Fruit fly (Drosophila melanogaster) whole organism, embryonic: ENCODE measurements around the gene CG15449.

Experiments used
- Adf1 ChIP-seq: fragments of 200-800 bp; sonication (Bioruptor generic); IDR thresholded peaks from 2 replicates; pipeline ENCODE4 v1.3.6; 2022; ENCODE audit warnings: missing biosample characterization, missing genetic modification characterization
- CG1024 ChIP-seq: fragments of 200-800 bp; sonication (Bioruptor generic); IDR thresholded peaks from 2 replicates; pipeline ENCODE4 v1.3.6; 2022; ENCODE audit warnings: missing biosample characterization, missing genetic modification characterization
- CG10543 ChIP-seq: fragments of 200-800 bp; sonication (Bioruptor generic); optimal IDR thresholded peaks from 3 replicates; lab custom pipeline; 2017; ENCODE audit warnings: missing biosample characterization, mild to moderate bottlenecking, missing genetic modification characterization, moderate library complexity
- CG12659 ChIP-seq: fragments of 200-800 bp; sonication (Bioruptor generic); optimal IDR thresholded peaks from 3 replicates; lab custom pipeline; 2017; ENCODE audit warnings: mild to moderate bottlenecking, missing biosample characterization, missing genetic modification reagents, missing genetic modification characterization
- CG13123 ChIP-seq: fragments of 200-800 bp; sonication (Bioruptor generic); optimal IDR thresholded peaks from 2 replicates; lab custom pipeline; 2016; ENCODE audit warnings: missing biosample characterization, missing genetic modification characterization
- CG13287 ChIP-seq: fragments of 200-800 bp; sonication (Bioruptor generic); IDR thresholded peaks from 2 replicates; pipeline ENCODE4 v1.3.6; 2022; ENCODE audit warnings: missing biosample characterization, missing genetic modification characterization; ENCODE audit not compliant: partially characterized antibody
- CG13296 ChIP-seq: fragments of 200-800 bp; sonication (Bioruptor generic); optimal IDR thresholded peaks from 3 replicates; lab custom pipeline; 2018; ENCODE audit warnings: missing biosample characterization, mild to moderate bottlenecking, missing genetic modification characterization
- CG14441 ChIP-seq: fragments of 200-800 bp; sonication (Bioruptor generic); IDR thresholded peaks from 2 replicates; pipeline ENCODE4 v1.3.6; 2022; ENCODE audit warnings: missing biosample characterization, missing genetic modification characterization
- CG14667 ChIP-seq: fragments of 200-800 bp; sonication (Bioruptor generic); IDR thresholded peaks from 2 replicates; pipeline ENCODE4 v1.3.6; 2022; ENCODE audit warnings: missing biosample characterization, missing genetic modification characterization
- CG14710 ChIP-seq: fragments of 200-800 bp; sonication (Bioruptor generic); optimal IDR thresholded peaks from 3 replicates; lab custom pipeline; 2019; ENCODE audit warnings: missing biosample characterization, mild to moderate bottlenecking, missing genetic modification characterization, moderate library complexity
- CG14965 ChIP-seq: fragments of 200-800 bp; sonication (Bioruptor generic); optimal IDR thresholded peaks from 2 replicates; lab custom pipeline; 2016; ENCODE audit warnings: missing biosample characterization, missing genetic modification characterization, borderline replicate concordance
- CG1529 ChIP-seq: fragments of 200-800 bp; sonication (Bioruptor generic); optimal IDR thresholded peaks from 3 replicates; lab custom pipeline; 2018; ENCODE audit warnings: missing biosample characterization, missing genetic modification characterization
- CG18011 ChIP-seq: fragments of 200-800 bp; sonication (Bioruptor generic); optimal IDR thresholded peaks from 2 replicates; lab custom pipeline; 2017; ENCODE audit warnings: missing biosample characterization, missing genetic modification characterization, mild to moderate bottlenecking, moderate library complexity, missing genotype
- CG3163 ChIP-seq: fragments of 200-800 bp; sonication (Bioruptor generic); optimal IDR thresholded peaks from 3 replicates; lab custom pipeline; 2016; ENCODE audit warnings: missing biosample characterization, missing genetic modification characterization
- CG43689 ChIP-seq: fragments of 200-800 bp; sonication (Bioruptor generic); IDR thresholded peaks from 2 replicates; pipeline ENCODE4 v1.3.6; 2022; ENCODE audit warnings: missing biosample characterization, missing genetic modification characterization
- CG6791 ChIP-seq: fragments of 200-800 bp; sonication (Bioruptor generic); IDR thresholded peaks from 3 replicates; pipeline ENCODE4 v1.3.6; 2022; ENCODE audit warnings: missing biosample characterization, missing genetic modification characterization; ENCODE audit not compliant: partially characterized antibody
- CG6854 ChIP-seq: fragments of 200-800 bp; sonication (Bioruptor generic); optimal IDR thresholded peaks from 3 replicates; lab custom pipeline; 2017; ENCODE audit warnings: missing biosample characterization, mild to moderate bottlenecking, missing genetic modification characterization
- CG8281 ChIP-seq: fragments of 200-800 bp; sonication (Bioruptor generic); optimal IDR thresholded peaks from 2 replicates; lab custom pipeline; 2018; ENCODE audit warnings: missing biosample characterization, mild to moderate bottlenecking, missing genetic modification characterization, moderate library complexity
- CG8290 ChIP-seq, 3 experiments: fragments of 200-800 bp; sonication (Bioruptor generic); optimal IDR thresholded peaks; 2 replicates each; lab custom pipeline; 2016 to 2019; ENCODE audit warnings: missing biosample characterization in 3 of 3, missing genetic modification characterization in 3 of 3, mild to moderate bottlenecking in 2 of 3, moderate library complexity in 1 of 3
- Dp ChIP-seq: fragments of 200-800 bp; sonication (Bioruptor generic); optimal IDR thresholded peaks from 2 replicates; lab custom pipeline; 2018; ENCODE audit warnings: missing biosample characterization, mild to moderate bottlenecking, missing genetic modification characterization, moderate library complexity
- Elba2 ChIP-seq: fragments of 200-800 bp; sonication (Bioruptor generic); optimal IDR thresholded peaks from 3 replicates; lab custom pipeline; 2016; ENCODE audit warnings: missing biosample characterization, missing genetic modification characterization
- Ets97D ChIP-seq: fragments of 200-800 bp; sonication (Bioruptor generic); optimal IDR thresholded peaks from 3 replicates; lab custom pipeline; 2016; ENCODE audit warnings: missing biosample characterization, missing genetic modification characterization
- HLH3B ChIP-seq: fragments of 200-800 bp; sonication (Bioruptor generic); IDR thresholded peaks from 2 replicates; pipeline ENCODE4 v1.3.6; 2022; ENCODE audit warnings: missing biosample characterization, missing genetic modification characterization
- Hr3 ChIP-seq: fragments of 200-800 bp; sonication (Bioruptor generic); optimal IDR thresholded peaks from 3 replicates; lab custom pipeline; 2016; ENCODE audit warnings: missing biosample characterization, missing genetic modification characterization
- NC2α ChIP-seq: fragments of 200-800 bp; sonication (Bioruptor generic); optimal IDR thresholded peaks from 2 replicates; lab custom pipeline; 2016; ENCODE audit warnings: missing biosample characterization, missing genetic modification characterization
- Oaz ChIP-seq: fragments of 200-800 bp; sonication (Bioruptor generic); IDR thresholded peaks from 2 replicates; pipeline ENCODE4 v1.3.6; 2022; ENCODE audit warnings: missing biosample characterization, missing genetic modification characterization
- Oli ChIP-seq: fragments of 200-800 bp; sonication (Bioruptor generic); optimal IDR thresholded peaks from 2 replicates; lab custom pipeline; 2018; ENCODE audit warnings: missing biosample characterization, mild to moderate bottlenecking, missing genetic modification characterization, moderate library complexity
- Optix ChIP-seq: fragments of 200-800 bp; sonication (Bioruptor generic); IDR thresholded peaks from 3 replicates; pipeline ENCODE4 v1.3.6; 2022; ENCODE audit warnings: missing biosample characterization, missing genetic modification characterization
- Rfx ChIP-seq: fragments of 200-800 bp; sonication (Bioruptor generic); IDR thresholded peaks from 2 replicates; pipeline ENCODE4 v1.3.6; 2022; ENCODE audit warnings: missing biosample characterization, missing genetic modification characterization
- Sin3A ChIP-seq: fragments of >200 bp; optimal IDR thresholded peaks from 2 replicates; lab custom pipeline; 2018
- Six4 ChIP-seq: fragments of 200-800 bp; sonication (Bioruptor generic); optimal IDR thresholded peaks from 2 replicates; lab custom pipeline; 2016; ENCODE audit warnings: missing biosample characterization, missing genetic modification characterization
- Taf1 ChIP-seq: fragments of 200-800 bp; sonication (Bioruptor generic); IDR thresholded peaks from 2 replicates; pipeline ENCODE4 v1.3.6; 2022; ENCODE audit warnings: missing biosample characterization, missing genetic modification characterization
- Xrp1 ChIP-seq: fragments of 200-800 bp; sonication (Bioruptor generic); IDR thresholded peaks from 2 replicates; pipeline ENCODE4 v1.3.6; 2022; ENCODE audit warnings: missing biosample characterization, missing genetic modification characterization
- ash1 ChIP-seq: fragments of 200-800 bp; sonication (Bioruptor generic); optimal IDR thresholded peaks from 2 replicates; lab custom pipeline; 2018; ENCODE audit warnings: missing biosample characterization, mild to moderate bottlenecking, missing genetic modification characterization
- chn ChIP-seq: fragments of 200-800 bp; sonication (Bioruptor generic); optimal IDR thresholded peaks from 2 replicates; lab custom pipeline; 2016; ENCODE audit warnings: missing biosample characterization, missing genetic modification characterization
- exex ChIP-seq: fragments of 200-800 bp; sonication (Bioruptor generic); optimal IDR thresholded peaks from 4 replicates; lab custom pipeline; 2018; ENCODE audit warnings: missing biosample characterization, mild to moderate bottlenecking, missing genetic modification characterization, moderate library complexity
- gcm ChIP-seq: fragments of 200-800 bp; sonication (Bioruptor generic); optimal IDR thresholded peaks from 2 replicates; lab custom pipeline; 2019; ENCODE audit warnings: missing biosample characterization, mild to moderate bottlenecking, missing genetic modification characterization, moderate library complexity
- gfzf ChIP-seq: fragments of 200-800 bp; sonication (Bioruptor generic); optimal IDR thresholded peaks from 2 replicates; lab custom pipeline; 2016; ENCODE audit warnings: missing biosample characterization, mild to moderate bottlenecking, missing genetic modification characterization, moderate library complexity
- her ChIP-seq: fragments of 200-800 bp; sonication (Bioruptor generic); optimal IDR thresholded peaks from 2 replicates; lab custom pipeline; 2016; ENCODE audit warnings: missing biosample characterization, missing genetic modification characterization
- inv ChIP-seq: fragments of 200-800 bp; sonication (Bioruptor generic); IDR thresholded peaks from 2 replicates; pipeline ENCODE4 v1.3.6; 2022; ENCODE audit warnings: missing biosample characterization, missing genetic modification characterization; ENCODE audit not compliant: partially characterized antibody
- lmd ChIP-seq: fragments of 200-800 bp; sonication (Bioruptor generic); IDR thresholded peaks from 2 replicates; pipeline ENCODE4 v1.3.6; 2022; ENCODE audit warnings: missing biosample characterization, missing genetic modification characterization
- onecut ChIP-seq: fragments of 200-800 bp; sonication (Bioruptor generic); IDR thresholded peaks from 2 replicates; pipeline ENCODE4 v1.3.6; 2022; ENCODE audit warnings: missing biosample characterization, missing genetic modification characterization
- org-1 ChIP-seq: fragments of 200-800 bp; sonication (Bioruptor generic); optimal IDR thresholded peaks from 2 replicates; lab custom pipeline; 2017; ENCODE audit warnings: missing biosample characterization, missing genetic modification characterization
- pb ChIP-seq: fragments of 200-800 bp; sonication (Bioruptor generic); optimal IDR thresholded peaks from 3 replicates; lab custom pipeline; 2016; ENCODE audit warnings: missing biosample characterization, missing genetic modification characterization
- prd ChIP-seq, 3 experiments: fragments of >200 bp in 2 of 3; fragments of 200-800 bp in 1 of 3; sonication (Bioruptor generic) in 1 of 3; optimal IDR thresholded peaks in 2 of 3; IDR thresholded peaks in 1 of 3; 2 replicates in 2 of 3; 3 replicates in 1 of 3; pipeline versions ENCODE4 v1.3.6 to Lab custom; 2017 to 2022; ENCODE audit warnings: missing biosample characterization in 1 of 3, missing genetic modification characterization in 1 of 3
- scrt ChIP-seq: fragments of 200-800 bp; sonication (Bioruptor generic); optimal IDR thresholded peaks from 2 replicates; lab custom pipeline; 2018; ENCODE audit warnings: missing biosample characterization, mild to moderate bottlenecking, missing genetic modification characterization, moderate library complexity
- vvl ChIP-seq: fragments of 200-800 bp; sonication (Bioruptor generic); IDR thresholded peaks from 2 replicates; pipeline ENCODE4 v1.3.6; 2022; ENCODE audit warnings: missing biosample characterization, missing genetic modification characterization
- zen2 ChIP-seq: fragments of 200-800 bp; sonication (Bioruptor generic); IDR thresholded peaks from 3 replicates; pipeline ENCODE4 v1.3.6; 2022; ENCODE audit warnings: missing biosample characterization, missing genetic modification characterization; ENCODE audit not compliant: partially characterized antibody
- zfh2 ChIP-seq: fragments of 200-800 bp; sonication (Bioruptor generic); optimal IDR thresholded peaks from 2 replicates; lab custom pipeline; 2016; ENCODE audit warnings: missing biosample characterization, missing genetic modification characterization

CG15449 gene

DNA sequence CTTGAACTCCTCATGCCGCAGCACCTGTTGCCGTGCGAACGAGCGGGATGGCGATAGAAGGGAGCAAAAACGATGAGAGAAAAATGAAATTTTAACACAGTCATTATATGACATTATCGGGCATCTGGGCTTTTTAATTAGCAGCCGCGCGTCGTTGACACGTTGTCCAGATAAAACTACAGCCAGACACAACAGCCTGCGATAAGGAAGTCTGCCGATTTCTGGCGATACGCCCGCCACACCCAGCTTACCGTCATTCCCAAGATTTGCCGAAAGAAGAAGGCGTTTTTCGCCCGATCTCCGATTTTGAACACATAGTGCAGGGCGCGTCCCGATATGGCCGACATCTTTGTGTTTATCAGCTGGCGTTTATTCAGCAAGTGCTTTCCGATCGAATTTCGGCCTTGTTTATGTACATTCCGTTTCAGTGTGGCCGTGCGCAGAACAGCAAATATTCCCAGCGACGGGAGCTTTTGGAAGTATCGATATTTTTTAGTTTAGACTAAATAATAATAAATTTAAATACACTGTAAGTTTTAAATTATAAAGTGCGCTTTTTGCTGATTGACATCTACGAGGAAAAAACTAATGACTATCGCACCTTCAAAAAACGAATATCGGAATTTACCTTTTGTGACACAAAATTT, 12.4 kb downstream of the CG15449 start, which contains the start of gene CG1532 (continued):
- no peak for TF ChIP-seq zfh2 (GFP tag; lab: Kevin White, UChicago)
- no peak for TF ChIP-seq pb
- TF ChIP-seq CG13296 (GFP tag; lab: Kevin White, UChicago), result no peak
- TF ChIP-seq Sin3A (lab: Kevin White, UChicago), result no peak
- no peak for TF ChIP-seq lmd (GFP tag; lab: Robert Waterston, UW)
- TF ChIP-seq org-1 (GFP tag; lab: Kevin White, UChicago), result no peak
- peak; percentile 69 for TF ChIP-seq exex (tag; lab: Kevin White, UChicago)
- TF ChIP-seq HLH3B, result no peak
- no peak for TF ChIP-seq CG1024 (GFP tag; lab: Robert Waterston, UW)
- peak; percentile 45 for TF ChIP-seq CG10543 (GFP tag; lab: Kevin White, UChicago)
- TF ChIP-seq Oli (tag; lab: Kevin White, UChicago), result no peak
- no peak for TF ChIP-seq CG18011 (GFP tag; lab: Kevin White, UChicago)
- no peak for TF ChIP-seq her (GFP tag; lab: Kevin White, UChicago)
- no peak for TF ChIP-seq chn (GFP tag; lab: Kevin White, UChicago)
- 0 out of 2 replicates have a peak, but pooled peaks have one; percentile 30 for TF ChIP-seq vvl
- peak; percentile 10; the same call in 1 of the 3 replicates for TF ChIP-seq zen2 (GFP tag; lab: Robert Waterston, UW)
- TF ChIP-seq Optix (GFP tag; lab: Robert Waterston, UW), result no peak
- no peak for TF ChIP-seq Hr3 (GFP tag; lab: Kevin White, UChicago)
- peak; percentile 30 for TF ChIP-seq Dp
- no peak for TF ChIP-seq Elba2 (GFP tag; lab: Kevin White, UChicago)
- no peak for TF ChIP-seq CG14965 (GFP tag; lab: Kevin White, UChicago)
- no peak for TF ChIP-seq NC2α (GFP tag; lab: Kevin White, UChicago)
- peak; percentile 67 for TF ChIP-seq scrt (GFP tag; lab: Kevin White, UChicago)
- no peak for TF ChIP-seq CG14441 (GFP tag; lab: Robert Waterston, UW)
- no peak for TF ChIP-seq CG14667
- TF ChIP-seq CG13287, result peak; percentile 73
- peak; percentile 58; the same call in 1 of the 3 replicates for TF ChIP-seq CG6791
- TF ChIP-seq CG13123 (GFP tag; lab: Kevin White, UChicago), result no peak
- TF ChIP-seq CG1529 (GFP tag; lab: Kevin White, UChicago), result peak; percentile 40
- TF ChIP-seq CG12659 (GFP tag; lab: Kevin White, UChicago), result peak; percentile 61
- no peak for TF ChIP-seq CG6854 (GFP tag; lab: Kevin White, UChicago)
- TF ChIP-seq CG43689 (GFP tag; lab: Robert Waterston, UW), result no peak
- TF ChIP-seq Rfx (GFP tag; lab: Robert Waterston, UW), result 0 out of 2 replicates have a peak, but pooled peaks have one; percentile 6
- peak; percentile 49; the same call in 1 of the 2 replicates for TF ChIP-seq inv (GFP tag; lab: Robert Waterston, UW)
- no peak for TF ChIP-seq CG3163 (GFP tag; lab: Kevin White, UChicago)
- no peak for TF ChIP-seq ash1 (GFP tag; lab: Kevin White, UChicago)
- no peak for TF ChIP-seq Oaz (GFP tag; lab: Robert Waterston, UW)
- peak; percentile 8; the same call in 1 of the 2 replicates for TF ChIP-seq Adf1 (GFP tag; lab: Robert Waterston, UW)
- TF ChIP-seq Six4, result peak; percentile 20
- peak; percentile 18 for TF ChIP-seq Ets97D (GFP tag; lab: Kevin White, UChicago)
- peak; percentile 65 for TF ChIP-seq gfzf (GFP tag; lab: Kevin White, UChicago)
- no peak for TF ChIP-seq gcm
- no peak for TF ChIP-seq prd (optimal IDR thresholded peaks at IDR 0.05; lab: Kevin White, UChicago)
- no peak for TF ChIP-seq prd (GFP tag; IDR thresholded peaks at IDR 0.05; lab: Robert Waterston, UW)
- TF ChIP-seq CG8290 (GFP tag; optimal IDR thresholded peaks at IDR 0.05; lab: Kevin White, UChicago), result peak; percentile 2
- peak in 1 of 2 experiments; percentile 48 for TF ChIP-seq CG8290 (tag; optimal IDR thresholded peaks at IDR 0.05; lab: Kevin White, UChicago)
- TF ChIP-seq onecut (GFP tag; lab: Robert Waterston, UW), result peak; percentile 46
- no peak for TF ChIP-seq CG8281 (tag; lab: Kevin White, UChicago)
- TF ChIP-seq Taf1 (GFP tag; lab: Robert Waterston, UW), result no peak
- TF ChIP-seq CG14710, result peak; percentile 24
- TF ChIP-seq Xrp1, result no peak
